Worm (Caenorhabditis elegans): ENCODE measurements around the gene prp-38.

The prp-38 gene

ce11 chrV:10795494-10795893 is 10.3 kb downstream of the prp-38 start, which contains the start of gene D1054.19 (continued):
- TF ChIP-seq mxl-1 (tag; optimal IDR thresholded peaks at IDR 0.05) (no peak), ceh-91 (GFP tag; IDR thresholded peaks at IDR 0.05) (no peak), hmg-20 (GFP tag; IDR thresholded peaks at IDR 0.05) (no peak), ztf-22 (GFP tag; optimal IDR thresholded peaks at IDR 0.05) (no peak)

ce11 chrV:10794463-10794862 is 11.4 kb downstream of the prp-38 start:
- TF ChIP-seq aptf-3 (GFP tag; IDR thresholded peaks at IDR 0.05) (no peak), nhr-80 (tag; optimal IDR thresholded peaks at IDR 0.05) (no peak), B0336.3 (GFP tag; IDR thresholded peaks at IDR 0.05) (no peak), xnd-1 (tag; optimal IDR thresholded peaks at IDR 0.05) (no peak), ceh-40 (GFP tag; IDR thresholded peaks at IDR 0.05) (no peak), Y53G8AR.9 (GFP tag; conservative IDR thresholded peaks at IDR 0.05) (no peak), fkh-3 (tag; optimal IDR thresholded peaks at IDR 0.05) (no peak), dox-1 (GFP tag; IDR thresholded peaks at IDR 0.05) (no peak), nhr-90 (tag; optimal IDR thresholded peaks at IDR 0.05) (no peak), pha-4 (tag; optimal IDR thresholded peaks at IDR 0.05) (no peak), hrde-1 (tag; optimal IDR thresholded peaks at IDR 0.05; ENCODE audit: borderline replicate concordance) (no peak), attf-3 (GFP tag; conservative IDR thresholded peaks at IDR 0.05) (0 out of 2 replicates have a peak, but pooled peaks have one; percentile 31), nhr-27 (tag; optimal IDR thresholded peaks at IDR 0.05) (no peak), ets-4 (GFP tag; optimal IDR thresholded peaks at IDR 0.05) (no peak), repo-1 (tag; optimal IDR thresholded peaks at IDR 0.05) (no peak), Y56A3A.18 (GFP tag; IDR thresholded peaks at IDR 0.05) (no peak), D2030.7 (GFP tag; IDR thresholded peaks at IDR 0.05) (no peak), pbrm-1 (GFP tag; IDR thresholded peaks at IDR 0.05) (no peak), nhr-179 (tag; optimal IDR thresholded peaks at IDR 0.05) (no peak), sdz-38 (tag; optimal IDR thresholded peaks at IDR 0.05) (no peak), madf-8 (GFP tag; conservative IDR thresholded peaks at IDR 0.05) (no peak), unc-62 (GFP tag; optimal IDR thresholded peaks at IDR 0.05) (no peak), dpff-1 (tag; optimal IDR thresholded peaks at IDR 0.05) (no peak), egrh-3 (GFP tag; IDR thresholded peaks at IDR 0.05) (peak; percentile 56; the same call in 1 of the 2 replicates), ceh-58 (GFP tag; IDR thresholded peaks at IDR 0.05) (0 out of 2 replicates have a peak, but pooled peaks have one; percentile 61)

- TF ChIP-seq efl-1 (GFP tag; optimal IDR thresholded peaks at IDR 0.05) (no peak), pha-4 (tag; optimal IDR thresholded peaks at IDR 0.05) (no peak), ceh-27 (GFP tag; optimal IDR thresholded peaks at IDR 0.05) (no peak), D2030.7 (GFP tag; IDR thresholded peaks at IDR 0.05) (no peak), rpc-1 (optimal IDR thresholded peaks at IDR 0.05) (no peak), rpc-1 (tag; optimal IDR thresholded peaks at IDR 0.05) (no peak), lin-54 (GFP tag; optimal IDR thresholded peaks at IDR 0.05) (no peak), xnd-1 (tag; optimal IDR thresholded peaks at IDR 0.05) (no peak), mcd-1 (GFP tag; IDR thresholded peaks at IDR 0.05) (no peak), F33H1.4 (GFP tag; IDR thresholded peaks at IDR 0.05) (no peak), him-1 (tag; optimal IDR thresholded peaks at IDR 0.05) (no peak), ccch-3 (GFP tag; optimal IDR thresholded peaks at IDR 0.05) (no peak), Y79H2A.3 (GFP tag; conservative IDR thresholded peaks at IDR 0.05) (no peak), attf-6 (GFP tag; IDR thresholded peaks at IDR 0.05) (no peak), attf-5 (GFP tag; optimal IDR thresholded peaks at IDR 0.05) (no peak), madf-8 (GFP tag; conservative IDR thresholded peaks at IDR 0.05) (no peak), snpc-3.4 (tag; optimal IDR thresholded peaks at IDR 0.05) (no peak), F52B5.7 (tag; optimal IDR thresholded peaks at IDR 0.05) (no peak), sptf-2 (GFP tag; optimal IDR thresholded peaks at IDR 0.05) (no peak), athp-1 (tag; optimal IDR thresholded peaks at IDR 0.05) (no peak), F57A8.1 (GFP tag; optimal IDR thresholded peaks at IDR 0.05) (no peak)
Observed at ce11 chrV:10793498-10793897, 12.3 kb downstream of the prp-38 start, which contains the start of gene ule-3. Gene ule-3, plus strand, starts transcription at chrV:10793798.

Data from whole organism, young adult.